Worm (Caenorhabditis elegans) whole organism, L4/young adult: ENCODE data around the gene F16B12.4.

Experiments used
- W03F9.2 ChIP-seq: fragments of 150-350 bp; optimal IDR thresholded peaks from 2 replicates; lab custom pipeline; 2014; ENCODE audit warnings: missing biosample characterization, missing genetic modification characterization
- dao-5 ChIP-seq: sonication (generic microtip); optimal IDR thresholded peaks from 2 replicates; lab custom pipeline; 2016; ENCODE audit warnings: missing genotype, missing genetic modification characterization, moderate library complexity, missing compliant biosample characterization
- him-1 ChIP-seq: sonication (generic microtip); optimal IDR thresholded peaks from 2 replicates; lab custom pipeline; 2016; ENCODE audit warnings: missing genotype, missing genetic modification reagents, missing genetic modification characterization, missing compliant biosample characterization

DNA sequence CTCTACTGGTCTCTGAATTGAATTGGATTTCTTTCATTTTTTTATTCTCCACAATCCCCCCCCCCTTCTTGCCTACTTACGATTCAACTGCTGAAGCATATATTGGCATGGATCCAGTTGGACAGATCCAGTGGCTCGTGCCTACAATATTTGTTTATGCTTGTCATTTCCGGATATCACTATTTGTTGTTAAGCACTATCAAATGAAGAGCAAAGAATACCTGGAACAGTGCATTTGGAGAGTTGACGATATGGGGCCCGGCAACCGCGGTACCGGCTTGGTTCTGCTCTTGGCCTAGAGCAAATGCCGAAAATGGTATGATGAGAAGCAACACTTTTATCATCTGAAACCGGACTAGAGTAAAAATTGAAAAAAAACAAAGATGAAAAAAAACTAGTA lies 30.8 kb downstream of the F16B12.4 start, which contains the start of gene lgc-21:
- TF ChIP-seq W03F9.2 (tag; lab: Kevin White, UChicago) (no peak), dao-5 (no peak), him-1 (tag; lab: Kevin White, UChicago) (no peak)
